Worm (Caenorhabditis elegans) whole organism, L3 larva: ENCODE results near the gene cyp-33C4.

ENCODE experiments used
- R02D3.7 ChIP-seq: fragments of 150-350 bp; optimal IDR thresholded peaks from 2 replicates; lab custom pipeline; 2014; ENCODE audit warnings: missing biosample characterization, missing genetic modification characterization
- aly-2 ChIP-seq: fragments of 150-350 bp; optimal IDR thresholded peaks from 2 replicates; lab custom pipeline; 2014; ENCODE audit warnings: missing biosample characterization, missing genetic modification characterization
- ama-1 ChIP-seq: fragments of 150-350 bp; optimal IDR thresholded peaks from 2 replicates; lab custom pipeline; 2018
- ceh-16 ChIP-seq: sonication (generic microtip); optimal IDR thresholded peaks from 2 replicates; lab custom pipeline; 2017; ENCODE audit warnings: missing biosample characterization, missing genetic modification characterization
- ceh-28 ChIP-seq: fragments of 150-350 bp; optimal IDR thresholded peaks from 2 replicates; lab custom pipeline; 2014; ENCODE audit warnings: missing biosample characterization, missing genetic modification reagents, missing genetic modification characterization
- ceh-9 ChIP-seq: sonication (generic microtip); optimal IDR thresholded peaks from 2 replicates; lab custom pipeline; 2018; ENCODE audit warnings: missing biosample characterization, missing genetic modification characterization
- daf-12 ChIP-seq: fragments of 150-350 bp; optimal IDR thresholded peaks from 2 replicates; lab custom pipeline; 2014; ENCODE audit warnings: missing biosample characterization, missing genetic modification reagents, missing genetic modification characterization
- egl-27 ChIP-seq: sonication (generic microtip); optimal IDR thresholded peaks from 4 replicates; lab custom pipeline; 2017; ENCODE audit warnings: missing biosample characterization, missing genetic modification reagents, missing genetic modification characterization
- egl-5 ChIP-seq: fragments of 150-350 bp; optimal IDR thresholded peaks from 2 replicates; lab custom pipeline; 2017; ENCODE audit warnings: missing biosample characterization, missing genetic modification reagents, missing genetic modification characterization, inconsistent platforms
- elt-1 ChIP-seq: fragments of 150-350 bp; optimal IDR thresholded peaks from 2 replicates; lab custom pipeline; 2014; ENCODE audit warnings: missing biosample characterization, missing genetic modification characterization
- elt-2 ChIP-seq: sonication (generic microtip); optimal IDR thresholded peaks from 2 replicates; lab custom pipeline; 2016; ENCODE audit warnings: missing genetic modification reagents, mild to moderate bottlenecking, missing genetic modification characterization, missing compliant biosample characterization
- eor-1 ChIP-seq, 2 experiments: fragments of 150-350 bp; optimal IDR thresholded peaks; 2 replicates each; lab custom pipeline; 2014 to 2018; ENCODE audit warnings: missing biosample characterization in 2 of 2, missing genetic modification characterization in 2 of 2
- fkh-10 ChIP-seq: sonication (generic microtip); optimal IDR thresholded peaks from 2 replicates; lab custom pipeline; 2017; ENCODE audit warnings: missing biosample characterization, missing genetic modification reagents, missing genetic modification characterization
- fkh-2 ChIP-seq: fragments of 150-350 bp; optimal IDR thresholded peaks from 2 replicates; lab custom pipeline; 2014; ENCODE audit warnings: missing biosample characterization, missing genetic modification reagents, missing genetic modification characterization
- fos-1 ChIP-seq: fragments of 150-350 bp; optimal IDR thresholded peaks from 2 replicates; lab custom pipeline; 2014; ENCODE audit warnings: missing biosample characterization, missing genetic modification characterization
- jun-1 ChIP-seq: fragments of 150-350 bp; optimal IDR thresholded peaks from 2 replicates; lab custom pipeline; 2014; ENCODE audit warnings: missing biosample characterization, missing genetic modification reagents, missing genetic modification characterization
- lin-15B ChIP-seq: fragments of 150-350 bp; optimal IDR thresholded peaks from 2 replicates; lab custom pipeline; 2014; ENCODE audit warnings: missing biosample characterization, missing genetic modification characterization
- lin-39 ChIP-seq: fragments of 150-350 bp; optimal IDR thresholded peaks from 2 replicates; lab custom pipeline; 2018; ENCODE audit warnings: missing biosample characterization, missing genetic modification reagents, missing genetic modification characterization
- lsy-12 ChIP-seq: sonication (generic microtip); optimal IDR thresholded peaks from 2 replicates; lab custom pipeline; 2016; ENCODE audit warnings: mild to moderate bottlenecking, missing genetic modification characterization, missing compliant biosample characterization
- mdl-1 ChIP-seq: fragments of 150-350 bp; optimal IDR thresholded peaks from 2 replicates; lab custom pipeline; 2014; ENCODE audit warnings: missing biosample characterization, missing genetic modification characterization
- mml-1 ChIP-seq: fragments of 150-350 bp; sonication (generic microtip); optimal IDR thresholded peaks from 3 replicates; lab custom pipeline; 2014; ENCODE audit warnings: missing biosample characterization, missing genetic modification characterization
- nhr-11 ChIP-seq: fragments of 150-350 bp; optimal IDR thresholded peaks from 2 replicates; lab custom pipeline; 2014; ENCODE audit warnings: missing biosample characterization, missing genetic modification characterization
- nhr-12 ChIP-seq: fragments of 150-350 bp; optimal IDR thresholded peaks from 2 replicates; lab custom pipeline; 2014; ENCODE audit warnings: missing biosample characterization, missing genetic modification characterization
- nhr-237 ChIP-seq: fragments of 150-350 bp; optimal IDR thresholded peaks from 2 replicates; lab custom pipeline; 2014; ENCODE audit warnings: missing biosample characterization, missing genetic modification characterization
- nhr-28 ChIP-seq: fragments of 150-350 bp; optimal IDR thresholded peaks from 2 replicates; lab custom pipeline; 2014; ENCODE audit warnings: missing biosample characterization, missing genetic modification characterization
- nhr-67 ChIP-seq: fragments of 150-350 bp; optimal IDR thresholded peaks from 2 replicates; lab custom pipeline; 2014; ENCODE audit warnings: missing biosample characterization, missing genetic modification characterization
- pha-4 ChIP-seq: fragments of 150-350 bp; optimal IDR thresholded peaks from 2 replicates; lab custom pipeline; 2014; ENCODE audit warnings: missing biosample characterization, missing genetic modification reagents, missing genetic modification characterization
- pqm-1 ChIP-seq: fragments of 150-350 bp; optimal IDR thresholded peaks from 2 replicates; lab custom pipeline; 2017; ENCODE audit warnings: missing biosample characterization, missing genetic modification characterization, inconsistent platforms
- sea-2 ChIP-seq: fragments of 150-350 bp; sonication (generic microtip); optimal IDR thresholded peaks from 4 replicates; lab custom pipeline; 2014; ENCODE audit warnings: missing biosample characterization, missing genetic modification reagents, missing genetic modification characterization
- skn-1 ChIP-seq: fragments of 150-350 bp; optimal IDR thresholded peaks from 2 replicates; lab custom pipeline; 2014; ENCODE audit warnings: missing biosample characterization, missing genetic modification characterization
- snpc-4 ChIP-seq: fragments of 150-350 bp; optimal IDR thresholded peaks from 2 replicates; lab custom pipeline; 2014; ENCODE audit warnings: missing biosample characterization, missing genetic modification characterization
- tbx-2 ChIP-seq: sonication (generic microtip); optimal IDR thresholded peaks from 2 replicates; lab custom pipeline; 2016; ENCODE audit warnings: mild to moderate bottlenecking, missing genetic modification characterization, missing compliant biosample characterization
- unc-62 ChIP-seq: fragments of 150-350 bp; sonication (generic microtip); optimal IDR thresholded peaks from 4 replicates; lab custom pipeline; 2014; ENCODE audit warnings: missing biosample characterization, missing genetic modification reagents, missing genetic modification characterization
- zag-1 ChIP-seq: fragments of 150-350 bp; optimal IDR thresholded peaks from 2 replicates; lab custom pipeline; 2014; ENCODE audit warnings: missing biosample characterization, missing genetic modification characterization
- ztf-11 ChIP-seq: fragments of 150-350 bp; optimal IDR thresholded peaks from 2 replicates; lab custom pipeline; 2014; ENCODE audit warnings: missing biosample characterization, missing genetic modification characterization

Gene cyp-33C4

ce11 chrV:2266958-2267357, 31.0 kb downstream of the cyp-33C4 start, which contains the start of gene nhr-275:
Gene nhr-275 (minus strand): TSS chrV:2267058.
- no peak for TF ChIP-seq elt-1 (tag; lab: Kevin White, UChicago)
- TF ChIP-seq eor-1 (tag; optimal IDR thresholded peaks at IDR 0.05; lab: Kevin White, UChicago): no peak
- TF ChIP-seq nhr-28 (tag; lab: Kevin White, UChicago): no peak
- TF ChIP-seq R02D3.7 (tag; lab: Kevin White, UChicago): no peak
- TF ChIP-seq ztf-11 (tag; lab: Kevin White, UChicago): no peak
- no peak for TF ChIP-seq tbx-2 (tag; lab: Kevin White, UChicago)
- TF ChIP-seq egl-27 (tag; lab: Kevin White, UChicago): no peak
- no peak for TF ChIP-seq ceh-9 (tag; lab: Kevin White, UChicago)
- TF ChIP-seq snpc-4 (tag; lab: Kevin White, UChicago): no peak

- TF ChIP-seq ceh-16 (tag; lab: Kevin White, UChicago): no peak
- no peak for TF ChIP-seq daf-12 (tag; lab: Kevin White, UChicago)
- no peak for TF ChIP-seq nhr-237 (tag; lab: Kevin White, UChicago)
- no peak for TF ChIP-seq R02D3.7 (tag; lab: Kevin White, UChicago)
- TF ChIP-seq ceh-28 (tag; lab: Kevin White, UChicago): no peak
- TF ChIP-seq pha-4 (tag; lab: Kevin White, UChicago): no peak
- no peak for TF ChIP-seq fos-1 (tag; lab: Kevin White, UChicago)
- no peak for TF ChIP-seq nhr-12
These were observed 35.8 kb downstream of the cyp-33C4 start, which contains the start of gene Y5H2A.1 for ce11 chrV:2271750-2272149. Gene Y5H2A.1 (minus strand): TSS chrV:2271850.

ce11 chrV:2274253-2274892, 38.4 kb downstream of the cyp-33C4 start, which contains the start of the genes Y5H2A.4 and abu-4:
Gene Y5H2A.4 (minus strand): TSS chrV:2274353.
Gene abu-4 (plus strand): TSS chrV:2274842.
- TF ChIP-seq nhr-11 (no peak), unc-62 (GFP tag; lab: Kevin White, UChicago) (no peak), fkh-2 (tag; lab: Kevin White, UChicago) (no peak), egl-5 (tag; lab: Kevin White, UChicago) (no peak), ama-1 (lab: Kevin White, UChicago) (no peak), lin-39 (no peak), elt-1 (tag; lab: Kevin White, UChicago) (no peak), nhr-12 (no peak), mml-1 (tag; lab: Kevin White, UChicago) (no peak), nhr-237 (tag; lab: Kevin White, UChicago) (no peak), zag-1 (tag; lab: Kevin White, UChicago) (no peak)

DNA sequence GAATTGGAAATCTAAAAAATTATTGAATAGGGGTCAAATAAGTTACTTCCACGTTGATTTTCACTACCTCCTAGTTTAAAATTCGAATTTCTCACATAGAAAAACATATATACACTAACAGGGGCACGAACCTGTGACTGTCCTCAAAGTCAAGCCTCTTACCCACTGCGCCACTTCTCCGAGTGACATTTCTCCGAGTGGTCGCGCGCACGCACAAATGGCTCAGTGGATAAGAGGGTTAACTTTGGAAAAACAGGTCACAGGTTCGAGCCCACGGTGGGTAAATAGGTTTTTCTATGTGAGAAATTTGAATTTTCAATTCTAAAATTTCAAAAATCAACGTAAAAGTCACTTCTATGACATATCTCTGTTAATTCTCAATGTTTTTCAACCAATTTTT, 41.3 kb downstream of the cyp-33C4 start:
- TF ChIP-seq lin-15B (tag; lab: Kevin White, UChicago) (peak; percentile 10), pha-4 (tag; lab: Kevin White, UChicago) (peak; percentile 21), ama-1 (lab: Kevin White, UChicago) (no peak), pqm-1 (peak; percentile 2)
- TF ChIP-seq, all 47 proteins: peak for 3

DNA sequence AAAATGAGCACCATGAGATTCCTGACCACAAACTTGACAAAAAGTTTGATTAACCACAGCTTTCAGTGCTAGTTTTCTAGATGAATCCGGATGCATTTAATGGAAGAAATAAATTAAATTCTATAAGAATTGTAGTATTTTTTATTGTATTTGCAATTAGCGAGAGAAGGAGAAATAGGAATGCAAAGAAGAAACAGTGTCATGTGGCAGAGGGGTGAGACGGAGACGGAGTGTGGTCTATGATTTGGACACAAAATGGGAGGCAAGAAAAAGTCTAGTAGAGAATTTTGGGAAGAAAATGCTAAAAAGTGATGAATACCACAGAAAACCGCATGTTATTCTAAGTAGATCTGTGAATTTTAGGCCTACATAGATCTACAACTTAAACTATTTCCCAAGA, 42.1 kb downstream of the cyp-33C4 start, which contains the start of gene nhr-59:
Gene nhr-59 (minus strand): TSS at position 214 of the 400 bp plus-strand sequence.
- no peak for TF ChIP-seq nhr-67
- TF ChIP-seq nhr-28 (tag; lab: Kevin White, UChicago): no peak
- TF ChIP-seq ceh-28 (tag; lab: Kevin White, UChicago): no peak
- TF ChIP-seq pqm-1: peak; percentile 4
- no peak for TF ChIP-seq elt-1 (tag; lab: Kevin White, UChicago)
- TF ChIP-seq jun-1 (tag; lab: Kevin White, UChicago): no peak
- no peak for TF ChIP-seq mml-1 (tag; lab: Kevin White, UChicago)
- TF ChIP-seq fkh-10 (GFP tag; lab: Kevin White, UChicago): no peak
- TF ChIP-seq nhr-237 (tag; lab: Kevin White, UChicago): no peak
- TF ChIP-seq pha-4 (tag; lab: Kevin White, UChicago): peak; percentile 44
- no peak for TF ChIP-seq R02D3.7 (tag; lab: Kevin White, UChicago)
- TF ChIP-seq sea-2: no peak
- TF ChIP-seq lsy-12 (tag; lab: Kevin White, UChicago): no peak
- TF ChIP-seq elt-2: peak; percentile 1
- no peak for TF ChIP-seq ztf-11 (tag; lab: Kevin White, UChicago)
- TF ChIP-seq lin-39: no peak
- TF ChIP-seq daf-12 (tag; lab: Kevin White, UChicago): no peak
- TF ChIP-seq skn-1 (tag; lab: Kevin White, UChicago): no peak
- no peak for TF ChIP-seq nhr-11
- TF ChIP-seq mdl-1 (tag; lab: Kevin White, UChicago): no peak
- no peak for TF ChIP-seq aly-2 (tag; lab: Kevin White, UChicago)
- TF ChIP-seq ceh-9 (tag; lab: Kevin White, UChicago): no peak
